Fruit fly (Drosophila melanogaster) whole organism, wandering third instar larva: Measurements from ENCODE around the gene CG5446.

ENCODE experiments used
- Myc ChIP-seq: fragments of >200 bp; optimal IDR thresholded peaks from 2 replicates; lab custom pipeline; 2017
- Vsx2 ChIP-seq: fragments of 200-300, 225-300 bp; sonication (Bioruptor generic); optimal IDR thresholded peaks from 2 replicates; lab custom pipeline; 2018; ENCODE audit warnings: missing biosample characterization, missing genetic modification characterization; ENCODE audit not compliant: partially characterized antibody
- usp ChIP-seq: fragments of >200 bp; optimal IDR thresholded peaks from 2 replicates; lab custom pipeline; 2017; ENCODE audit warnings: missing biosample characterization, missing genetic modification characterization

- TF ChIP-seq Vsx2 (GFP tag; lab: Kevin White, UChicago), result no peak
- TF ChIP-seq usp, result no peak
- TF ChIP-seq Myc (lab: Kevin White, UChicago), result no peak
Measured at dm6 chr2L:12397974-12398373, 29.5 kb downstream of the CG5446 start, which contains the start of gene Pkd2.
